Worm (Caenorhabditis elegans): ENCODE data around the gene ZK1010.2.

DNA sequence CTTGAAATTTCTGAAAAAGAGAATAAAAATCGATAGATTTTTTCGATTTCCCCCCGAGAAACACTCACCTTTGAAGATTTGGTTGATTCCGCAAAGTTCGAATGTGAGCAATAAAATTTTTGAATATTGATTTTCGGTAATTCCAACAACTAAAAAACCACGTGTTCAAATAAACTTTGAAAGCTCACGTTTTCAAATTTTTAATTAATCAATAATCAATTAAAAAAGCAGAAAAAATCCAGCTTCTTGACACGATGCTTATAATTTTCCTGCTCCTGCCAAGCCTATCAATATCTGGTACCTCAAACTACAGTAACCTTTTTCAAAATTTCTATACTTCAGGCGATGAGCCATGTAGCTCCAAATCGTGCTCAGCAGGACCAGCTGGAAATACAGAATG is 9.8 kb upstream of the ZK1010.2 start, which contains the start of gene ZK1010.5:
- no peak for TF ChIP-seq pha-4 (tag; optimal IDR thresholded peaks at IDR 0.05)
- no peak for TF ChIP-seq ama-1 (optimal IDR thresholded peaks at IDR 0.05)
- TF ChIP-seq ceh-19 (GFP tag; optimal IDR thresholded peaks at IDR 0.05): no peak
- no peak for TF ChIP-seq nhr-11 (tag; optimal IDR thresholded peaks at IDR 0.05)
- no peak for TF ChIP-seq pag-3 (tag; optimal IDR thresholded peaks at IDR 0.05; ENCODE audit: borderline replicate concordance)
- TF ChIP-seq hlh-30 (tag; optimal IDR thresholded peaks at IDR 0.05; ENCODE audit: insufficient read depth): no peak
- no peak for TF ChIP-seq pqm-1 (tag; optimal IDR thresholded peaks at IDR 0.05)

Data from whole organism, late embryonic.